Worm (Caenorhabditis elegans): Measurements from ENCODE around the gene F48G7.13.

F48G7.13 gene

DNA sequence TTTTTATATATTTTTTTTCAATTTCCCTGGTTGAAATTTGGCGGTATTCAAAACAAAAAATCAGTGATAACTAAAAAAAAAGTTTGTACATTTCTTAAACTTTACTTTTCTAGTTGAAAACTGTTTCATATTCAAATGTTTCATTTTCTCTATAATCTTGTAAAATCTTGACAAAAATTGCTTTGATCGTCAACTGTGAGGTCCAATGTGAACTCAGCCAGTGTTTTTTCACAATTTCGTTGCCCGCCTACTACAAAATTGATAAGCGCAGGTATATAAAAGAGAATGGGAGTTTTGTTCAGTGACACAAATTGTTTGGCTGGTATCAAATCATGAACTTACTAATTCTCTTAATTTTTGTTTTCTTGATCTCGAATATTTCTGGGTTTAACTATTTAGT lies 31.5 kb downstream of the F48G7.13 start, which contains the start of gene ugt-42:
ugt-42 (plus strand) TSS at position 301 of the 400 bp plus-strand sequence.
- TF ChIP-seq aly-2 (tag; optimal IDR thresholded peaks at IDR 0.05) (no peak), ceh-16 (tag; optimal IDR thresholded peaks at IDR 0.05) (no peak), nfya-1 (tag; optimal IDR thresholded peaks at IDR 0.05; ENCODE audit: insufficient read depth) (no peak), nhr-77 (tag; optimal IDR thresholded peaks at IDR 0.05) (no peak), hmg-11 (tag; optimal IDR thresholded peaks at IDR 0.05) (no peak), nhr-28 (tag; optimal IDR thresholded peaks at IDR 0.05) (no peak), ztf-4 (tag; optimal IDR thresholded peaks at IDR 0.05) (no peak), ceh-82 (tag; optimal IDR thresholded peaks at IDR 0.05) (no peak)

DNA sequence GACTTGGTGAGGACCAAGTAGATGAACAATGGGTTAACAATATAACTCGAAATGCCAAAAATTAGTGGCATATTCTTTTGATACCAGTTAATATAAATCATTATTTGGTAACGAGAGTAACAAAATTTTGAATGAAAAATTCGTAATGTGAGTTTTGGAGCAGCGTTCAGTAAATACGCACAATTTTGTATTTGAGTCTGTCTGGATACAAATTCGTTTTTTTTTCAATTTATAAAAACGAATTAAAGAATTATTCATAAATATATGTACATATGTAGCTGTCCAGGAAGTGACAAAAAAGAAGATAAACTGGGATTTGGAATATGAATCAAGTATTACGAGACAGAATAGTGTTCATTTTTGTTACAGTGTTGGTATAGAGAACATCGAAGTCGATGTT lies 37.6 kb downstream of the F48G7.13 start, which contains the start of gene srj-5:
srj-5 (minus strand) TSS at position 101 of the 400 bp plus-strand sequence.
- no peak for TF ChIP-seq fkh-10 (GFP tag; optimal IDR thresholded peaks at IDR 0.05)
- TF ChIP-seq mml-1 (tag; optimal IDR thresholded peaks at IDR 0.05), result no peak
- TF ChIP-seq unc-39 (tag; optimal IDR thresholded peaks at IDR 0.05), result no peak
- no peak for TF ChIP-seq nhr-43 (tag; optimal IDR thresholded peaks at IDR 0.05; ENCODE audit: poor library complexity, severe bottlenecking)
- TF ChIP-seq elt-2 (tag; optimal IDR thresholded peaks at IDR 0.05), result no peak
- TF ChIP-seq fos-1 (tag; optimal IDR thresholded peaks at IDR 0.05), result no peak
- TF ChIP-seq nhr-25 (tag; optimal IDR thresholded peaks at IDR 0.05), result no peak
- TF ChIP-seq snpc-4 (tag; optimal IDR thresholded peaks at IDR 0.05), result no peak
- no peak for TF ChIP-seq nhr-67 (tag; optimal IDR thresholded peaks at IDR 0.05)
- TF ChIP-seq nhr-28 (tag; optimal IDR thresholded peaks at IDR 0.05), result no peak
- no peak for TF ChIP-seq egl-27 (tag; optimal IDR thresholded peaks at IDR 0.05)
- TF ChIP-seq sea-2 (GFP tag; optimal IDR thresholded peaks at IDR 0.05), result no peak
- TF ChIP-seq lin-39 (tag; optimal IDR thresholded peaks at IDR 0.05), result no peak
- TF ChIP-seq daf-12 (tag; optimal IDR thresholded peaks at IDR 0.05), result no peak
- no peak for TF ChIP-seq nhr-12 (tag; optimal IDR thresholded peaks at IDR 0.05)
- TF ChIP-seq nhr-77 (tag; optimal IDR thresholded peaks at IDR 0.05), result no peak
- no peak for TF ChIP-seq pha-4 (tag; optimal IDR thresholded peaks at IDR 0.05)

DNA sequence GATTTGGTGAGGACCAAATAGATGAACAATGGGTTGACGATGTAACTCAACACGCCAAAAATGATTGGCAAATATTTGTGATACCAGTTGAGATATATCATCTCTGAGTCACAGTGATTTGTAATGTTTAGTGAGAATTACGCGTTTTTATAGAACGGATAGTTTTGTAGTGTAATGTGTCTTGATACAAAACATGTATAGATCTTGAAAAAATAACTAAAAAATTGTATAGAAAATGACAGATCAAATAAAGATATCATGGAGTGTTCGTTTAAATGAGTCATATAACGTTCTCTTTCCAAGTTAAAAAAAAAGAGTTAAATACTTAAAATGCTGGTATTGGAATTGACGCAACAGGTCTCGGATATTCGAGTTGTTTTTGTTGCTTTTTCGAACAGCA lies 39.0 kb downstream of the F48G7.13 start, which contains the start of gene srj-6:
srj-6 (minus strand) TSS at position 101 of the 400 bp plus-strand sequence.
- no peak for TF ChIP-seq pqm-1 (tag; optimal IDR thresholded peaks at IDR 0.05)
- TF ChIP-seq ztf-4 (tag; optimal IDR thresholded peaks at IDR 0.05), result no peak
- no peak for TF ChIP-seq fkh-2 (tag; optimal IDR thresholded peaks at IDR 0.05)
- TF ChIP-seq ceh-28 (tag; optimal IDR thresholded peaks at IDR 0.05), result no peak
- no peak for TF ChIP-seq ama-1 (optimal IDR thresholded peaks at IDR 0.05)
- no peak for TF ChIP-seq elt-3 (tag; optimal IDR thresholded peaks at IDR 0.05)
- TF ChIP-seq fos-1 (tag; optimal IDR thresholded peaks at IDR 0.05), result no peak
- no peak for TF ChIP-seq nhr-25 (tag; optimal IDR thresholded peaks at IDR 0.05)
- TF ChIP-seq nhr-43 (tag; optimal IDR thresholded peaks at IDR 0.05; ENCODE audit: poor library complexity, severe bottlenecking), result no peak
- TF ChIP-seq nhr-67 (tag; optimal IDR thresholded peaks at IDR 0.05), result no peak
- no peak for TF ChIP-seq unc-39 (tag; optimal IDR thresholded peaks at IDR 0.05)
- TF ChIP-seq ceh-16 (tag; optimal IDR thresholded peaks at IDR 0.05), result no peak
- TF ChIP-seq nhr-77 (tag; optimal IDR thresholded peaks at IDR 0.05), result no peak
- TF ChIP-seq egl-27 (tag; optimal IDR thresholded peaks at IDR 0.05), result no peak
- TF ChIP-seq nhr-237 (tag; optimal IDR thresholded peaks at IDR 0.05), result no peak
- no peak for TF ChIP-seq tbx-2 (tag; optimal IDR thresholded peaks at IDR 0.05)
- no peak for TF ChIP-seq skn-1 (tag; optimal IDR thresholded peaks at IDR 0.05)
- TF ChIP-seq lin-39 (tag; optimal IDR thresholded peaks at IDR 0.05), result no peak
- TF ChIP-seq nfya-1 (tag; optimal IDR thresholded peaks at IDR 0.05; ENCODE audit: insufficient read depth), result no peak
- no peak for TF ChIP-seq egl-5 (tag; optimal IDR thresholded peaks at IDR 0.05)

- TF ChIP-seq fos-1 (tag; optimal IDR thresholded peaks at IDR 0.05), result no peak
- TF ChIP-seq lsy-12 (tag; optimal IDR thresholded peaks at IDR 0.05), result no peak
- no peak for TF ChIP-seq lin-15B (tag; optimal IDR thresholded peaks at IDR 0.05)
- no peak for TF ChIP-seq nhr-77 (tag; optimal IDR thresholded peaks at IDR 0.05)
- no peak for TF ChIP-seq lin-39 (tag; optimal IDR thresholded peaks at IDR 0.05)
- TF ChIP-seq nhr-76 (tag; optimal IDR thresholded peaks at IDR 0.05), result no peak
- no peak for TF ChIP-seq nhr-28 (tag; optimal IDR thresholded peaks at IDR 0.05)
- TF ChIP-seq daf-12 (tag; optimal IDR thresholded peaks at IDR 0.05), result no peak
- no peak for TF ChIP-seq nhr-11 (tag; optimal IDR thresholded peaks at IDR 0.05)
- TF ChIP-seq pha-4 (tag; optimal IDR thresholded peaks at IDR 0.05), result no peak
- TF ChIP-seq snpc-4 (tag; optimal IDR thresholded peaks at IDR 0.05), result no peak
- TF ChIP-seq mml-1 (tag; optimal IDR thresholded peaks at IDR 0.05), result no peak
- no peak for TF ChIP-seq nhr-43 (tag; optimal IDR thresholded peaks at IDR 0.05; ENCODE audit: poor library complexity, severe bottlenecking)
- no peak for TF ChIP-seq hmg-11 (tag; optimal IDR thresholded peaks at IDR 0.05)
- no peak for TF ChIP-seq pqm-1 (tag; optimal IDR thresholded peaks at IDR 0.05)
- no peak for TF ChIP-seq nhr-12 (tag; optimal IDR thresholded peaks at IDR 0.05)
Observed at ce11 chrV:655823-656222, 40.4 kb downstream of the F48G7.13 start, which contains the start of gene srh-245. srh-245 (minus strand) TSS chrV:655923.
